Worm (Caenorhabditis elegans): Measurements from ENCODE around the gene cyp-13A7.

Gene cyp-13A7

ce11 chrII:9803320-9803719, at the start of gene cyp-13A7:
cyp-13A7 (plus strand) TSS chrII:9803620.
- no peak for TF ChIP-seq sox-2 (GFP tag; IDR thresholded peaks at IDR 0.05)
- TF ChIP-seq eyg-1 (tag; optimal IDR thresholded peaks at IDR 0.05), result no peak

DNA sequence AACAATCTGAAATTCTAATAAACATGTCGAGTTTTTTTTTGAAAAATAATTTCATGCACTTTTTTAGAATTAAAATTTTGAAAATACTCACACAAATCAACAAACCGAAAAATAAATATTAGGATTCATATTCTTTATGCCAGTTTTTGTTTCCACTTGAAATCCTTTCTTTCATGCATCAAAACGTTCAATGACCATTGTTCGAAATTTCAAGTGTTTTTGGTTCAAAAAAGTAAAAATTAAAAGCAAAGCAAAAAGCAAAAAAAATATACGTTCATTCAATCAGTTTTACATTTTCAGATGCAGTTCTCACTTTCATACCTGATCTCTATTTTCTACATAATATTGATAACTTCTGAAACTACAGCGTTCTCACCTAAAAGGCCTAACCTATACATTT, 49.7 kb upstream of the cyp-13A7 start, which contains the start of gene ZK1321.1:
TSS of gene ZK1321.1 (plus strand) at position 301 of the 400 bp plus-strand sequence.
- no peak for TF ChIP-seq hlh-13 (GFP tag; optimal IDR thresholded peaks at IDR 0.05)
- TF ChIP-seq C08G9.2 (tag; optimal IDR thresholded peaks at IDR 0.05), result no peak
- no peak for TF ChIP-seq ceh-2 (tag; optimal IDR thresholded peaks at IDR 0.05)
- no peak for TF ChIP-seq nfya-1 (tag; optimal IDR thresholded peaks at IDR 0.05)
- TF ChIP-seq fkh-6 (tag; optimal IDR thresholded peaks at IDR 0.05), result no peak
- TF ChIP-seq elt-4 (tag; optimal IDR thresholded peaks at IDR 0.05), result no peak
- TF ChIP-seq ref-2 (tag; optimal IDR thresholded peaks at IDR 0.05), result no peak
- no peak for TF ChIP-seq unc-42 (tag; optimal IDR thresholded peaks at IDR 0.05)
- TF ChIP-seq ama-1 (optimal IDR thresholded peaks at IDR 0.05), result no peak
- TF ChIP-seq syd-9 (tag; optimal IDR thresholded peaks at IDR 0.05), result no peak
- no peak for TF ChIP-seq dve-1 (tag; optimal IDR thresholded peaks at IDR 0.05)
- no peak for TF ChIP-seq ceh-31 (tag; optimal IDR thresholded peaks at IDR 0.05)
- no peak for TF ChIP-seq ceh-6 (GFP tag; optimal IDR thresholded peaks at IDR 0.05)
- TF ChIP-seq C38D4.7 (GFP tag; optimal IDR thresholded peaks at IDR 0.05), result no peak
- no peak for TF ChIP-seq ceh-45 (GFP tag; IDR thresholded peaks at IDR 0.05)
- TF ChIP-seq ztf-16 (tag; optimal IDR thresholded peaks at IDR 0.05), result no peak

DNA sequence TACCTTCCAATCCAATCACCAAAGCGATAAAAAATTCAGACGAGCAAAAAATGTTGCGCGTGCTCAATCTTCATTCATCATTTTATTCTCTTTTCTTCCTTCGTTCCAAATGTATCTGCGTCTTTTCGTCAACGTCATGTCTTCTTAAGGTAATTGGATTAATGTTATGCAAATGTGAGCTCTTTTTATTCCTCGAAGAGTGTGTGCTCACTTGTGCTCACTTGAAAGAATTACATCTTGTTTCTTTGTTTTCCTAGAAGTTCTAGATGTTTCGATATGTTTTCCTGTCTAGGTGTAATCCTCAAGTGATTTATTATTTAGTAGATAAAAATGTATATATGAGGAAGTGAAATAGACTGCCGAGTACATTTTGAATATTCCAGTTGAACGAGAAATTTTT, 48.0 kb upstream of the cyp-13A7 start:
- no peak for TF ChIP-seq F13H6.1 (tag; optimal IDR thresholded peaks at IDR 0.05)
- no peak for TF ChIP-seq ceh-34 (tag; optimal IDR thresholded peaks at IDR 0.05)
- TF ChIP-seq hlh-8 (tag; optimal IDR thresholded peaks at IDR 0.05), result no peak
- TF ChIP-seq T23F11.4 (GFP tag; optimal IDR thresholded peaks at IDR 0.05), result no peak
- no peak for TF ChIP-seq odd-2 (tag; optimal IDR thresholded peaks at IDR 0.05)
- TF ChIP-seq elt-4 (tag; optimal IDR thresholded peaks at IDR 0.05), result no peak
- no peak for TF ChIP-seq tbx-2 (tag; optimal IDR thresholded peaks at IDR 0.05)
- TF ChIP-seq pros-1 (tag; optimal IDR thresholded peaks at IDR 0.05), result no peak
- TF ChIP-seq ref-2 (tag; optimal IDR thresholded peaks at IDR 0.05), result no peak
- TF ChIP-seq rnt-1 (tag; optimal IDR thresholded peaks at IDR 0.05), result no peak
- no peak for TF ChIP-seq zip-5 (tag; optimal IDR thresholded peaks at IDR 0.05)
- no peak for TF ChIP-seq pqm-1 (tag; optimal IDR thresholded peaks at IDR 0.05)
- no peak for TF ChIP-seq ceh-31 (tag; optimal IDR thresholded peaks at IDR 0.05)
- TF ChIP-seq dmd-4 (tag; optimal IDR thresholded peaks at IDR 0.05; ENCODE audit: borderline replicate concordance), result no peak
- TF ChIP-seq ceh-18 (tag; optimal IDR thresholded peaks at IDR 0.05), result no peak

- peak; percentile 87 for TF ChIP-seq nhr-11 (tag; optimal IDR thresholded peaks at IDR 0.05)
- TF ChIP-seq unc-55 (GFP tag; optimal IDR thresholded peaks at IDR 0.05), result no peak
- TF ChIP-seq rnt-1 (tag; optimal IDR thresholded peaks at IDR 0.05), result peak; percentile 23
- TF ChIP-seq ceh-18 (tag; optimal IDR thresholded peaks at IDR 0.05), result peak; percentile 77
- TF ChIP-seq nfya-1 (tag; optimal IDR thresholded peaks at IDR 0.05), result no peak
- no peak for TF ChIP-seq ceh-2 (tag; optimal IDR thresholded peaks at IDR 0.05)
Observed at ce11 chrII:9757651-9758282, 45.7 kb upstream of the cyp-13A7 start, which contains the start of gene shk-1. shk-1 (plus strand) TSS chrII:9758232.

ce11 chrII:9759382-9759781, 44.0 kb upstream of the cyp-13A7 start:
- no peak for TF ChIP-seq fkh-10 (GFP tag; optimal IDR thresholded peaks at IDR 0.05)
- no peak for TF ChIP-seq ets-4 (tag; optimal IDR thresholded peaks at IDR 0.05)
- no peak for TF ChIP-seq K02D7.2 (tag; optimal IDR thresholded peaks at IDR 0.05)
- no peak for TF ChIP-seq hlh-6 (tag; optimal IDR thresholded peaks at IDR 0.05)
- no peak for TF ChIP-seq pag-3 (tag; optimal IDR thresholded peaks at IDR 0.05; ENCODE audit: borderline replicate concordance)
- no peak for TF ChIP-seq tbx-7 (tag; optimal IDR thresholded peaks at IDR 0.05)
- TF ChIP-seq lim-6 (tag; optimal IDR thresholded peaks at IDR 0.05), result no peak
- no peak for TF ChIP-seq unc-42 (tag; optimal IDR thresholded peaks at IDR 0.05)
- no peak for TF ChIP-seq hlh-15 (tag; optimal IDR thresholded peaks at IDR 0.05)
- TF ChIP-seq elt-2 (tag; optimal IDR thresholded peaks at IDR 0.05), result no peak
- no peak for TF ChIP-seq unc-55 (GFP tag; optimal IDR thresholded peaks at IDR 0.05)
- TF ChIP-seq nhr-232 (tag; optimal IDR thresholded peaks at IDR 0.05), result no peak
